Fruit fly (Drosophila melanogaster): ENCODE data around the gene jumu.

The jumu gene

DNA sequence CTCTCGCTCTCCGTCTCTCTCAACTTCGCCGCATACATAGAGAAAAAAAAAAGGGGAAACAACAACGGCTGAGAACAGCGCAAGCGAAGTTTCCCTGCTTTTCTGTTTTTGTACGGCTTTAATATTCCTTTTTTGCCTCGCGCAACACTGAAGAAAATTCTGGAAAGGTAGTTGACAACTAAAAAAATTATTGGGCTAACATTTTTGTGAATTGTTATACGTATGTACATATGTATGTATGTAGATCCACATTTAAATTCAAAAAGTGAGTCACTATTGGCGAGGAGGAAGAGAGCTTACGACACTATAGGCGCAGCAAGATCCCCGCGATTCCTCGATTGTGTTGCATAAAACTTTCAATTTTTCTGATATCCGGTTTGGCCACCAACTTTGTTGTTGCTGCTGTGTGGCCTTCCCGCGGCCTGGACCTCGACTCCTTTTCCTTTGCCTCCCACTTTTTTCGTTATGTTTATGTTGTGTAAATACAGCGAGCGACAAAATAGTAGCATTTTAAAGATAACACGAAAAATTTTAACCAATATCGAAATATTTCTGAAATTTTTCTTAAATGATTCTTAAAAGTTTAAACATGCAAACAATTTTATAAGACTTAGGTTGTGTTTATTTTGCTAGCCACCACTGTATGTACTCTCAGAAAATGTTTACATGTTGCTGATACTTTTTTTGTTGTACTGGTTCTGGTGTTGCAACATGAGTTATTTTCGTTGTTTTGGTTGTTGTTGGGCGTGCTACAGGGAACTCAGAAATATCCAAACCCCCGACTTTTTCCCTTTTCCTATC is 6.8 kb downstream of the jumu start (continued):
- peak; percentile 55 for TF ChIP-seq Dip3 (GFP tag; optimal IDR thresholded peaks at IDR 0.05)
- TF ChIP-seq pzg (GFP tag; optimal IDR thresholded peaks at IDR 0.05): no peak
- TF ChIP-seq Atf-2 (GFP tag; optimal IDR thresholded peaks at IDR 0.05): peak; percentile 77
- peak; percentile 66 for TF ChIP-seq pb (GFP tag; optimal IDR thresholded peaks at IDR 0.05)
- no peak for TF ChIP-seq jigr1 (GFP tag; IDR thresholded peaks at IDR 0.05)
- peak; percentile 61 for TF ChIP-seq Hmx (GFP tag; optimal IDR thresholded peaks at IDR 0.05)
- no peak for TF ChIP-seq inv (GFP tag; IDR thresholded peaks at IDR 0.05; ENCODE audit: partially characterized antibody)
- peak; percentile 87 for TF ChIP-seq gsb-n (tag; optimal IDR thresholded peaks at IDR 0.05)
- TF ChIP-seq hth (optimal IDR thresholded peaks at IDR 0.05): no peak
- peak; percentile 97 for TF ChIP-seq zf30C (GFP tag; optimal IDR thresholded peaks at IDR 0.05)
- peak; percentile 79 for TF ChIP-seq jumu (GFP tag; optimal IDR thresholded peaks at IDR 0.05)
- peak; percentile 76 for TF ChIP-seq CG4820 (GFP tag; optimal IDR thresholded peaks at IDR 0.05)
- TF ChIP-seq CG8388 (GFP tag; optimal IDR thresholded peaks at IDR 0.05): peak; percentile 89
- peak; percentile 26 for TF ChIP-seq kah (GFP tag; optimal IDR thresholded peaks at IDR 0.05)
- TF ChIP-seq CG7556 (GFP tag; optimal IDR thresholded peaks at IDR 0.05): peak; percentile 94

DNA sequence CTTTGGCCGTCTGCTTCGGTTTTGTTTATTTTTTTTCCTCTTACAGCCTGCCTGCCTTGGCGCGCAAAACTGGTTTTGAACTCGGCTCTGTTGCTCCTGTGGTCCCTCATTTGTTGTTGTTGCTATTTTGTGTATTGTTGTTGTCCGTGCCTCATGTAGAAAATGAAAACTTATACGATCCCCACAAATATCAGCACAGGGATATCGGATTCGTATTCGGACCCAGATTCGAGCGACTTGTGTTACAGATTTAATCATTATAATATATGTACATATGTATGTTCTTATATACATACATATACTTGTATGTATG is 7.3 kb downstream of the jumu start:
- TF ChIP-seq insv (GFP tag; optimal IDR thresholded peaks at IDR 0.05): peak in 1 of 2 experiments; percentile 34
- peak; percentile 47 for TF ChIP-seq sqz (GFP tag; optimal IDR thresholded peaks at IDR 0.05)
- TF ChIP-seq E2f1 (GFP tag; IDR thresholded peaks at IDR 0.05): no peak
- no peak for TF ChIP-seq CG9609 (GFP tag; optimal IDR thresholded peaks at IDR 0.05)
- TF ChIP-seq CG17359 (tag; optimal IDR thresholded peaks at IDR 0.05): peak; percentile 61
- peak; percentile 5 for TF ChIP-seq Dp (GFP tag; optimal IDR thresholded peaks at IDR 0.05)
- no peak for TF ChIP-seq CG3163 (GFP tag; optimal IDR thresholded peaks at IDR 0.05)
- peak; percentile 90 for TF ChIP-seq CG11504 (tag; optimal IDR thresholded peaks at IDR 0.05)
- no peak for TF ChIP-seq Sin3A (optimal IDR thresholded peaks at IDR 0.05)
- no peak for TF ChIP-seq Camta (GFP tag; optimal IDR thresholded peaks at IDR 0.05)
- no peak for TF ChIP-seq CG4854 (GFP tag; optimal IDR thresholded peaks at IDR 0.05)
- TF ChIP-seq Hand (GFP tag; optimal IDR thresholded peaks at IDR 0.05): no peak
- peak; percentile 47 for TF ChIP-seq pita (GFP tag; optimal IDR thresholded peaks at IDR 0.05)
- TF ChIP-seq CG9876 (GFP tag; optimal IDR thresholded peaks at IDR 0.05): no peak
- no peak for TF ChIP-seq Sox100B (GFP tag; optimal IDR thresholded peaks at IDR 0.05)
- no peak for TF ChIP-seq crc (GFP tag; optimal IDR thresholded peaks at IDR 0.05)
- 0 out of 3 replicates have a peak, but pooled peaks have one; percentile 81 for TF ChIP-seq CG2199 (GFP tag; IDR thresholded peaks at IDR 0.05)
- TF ChIP-seq nom (GFP tag; optimal IDR thresholded peaks at IDR 0.05): peak; percentile 15
- peak; percentile 94 for TF ChIP-seq CG10431 (GFP tag; optimal IDR thresholded peaks at IDR 0.05)
- no peak for TF ChIP-seq CG16863 (GFP tag; optimal IDR thresholded peaks at IDR 0.05)
- no peak for TF ChIP-seq Sry-δ (GFP tag; optimal IDR thresholded peaks at IDR 0.05)
- no peak for TF ChIP-seq slou (GFP tag; optimal IDR thresholded peaks at IDR 0.05)
- no peak for TF ChIP-seq CG42726 (GFP tag; IDR thresholded peaks at IDR 0.05; ENCODE audit: partially characterized antibody)
- peak; percentile 52 for TF ChIP-seq cg (GFP tag; optimal IDR thresholded peaks at IDR 0.05)
- TF ChIP-seq en (GFP tag; optimal IDR thresholded peaks at IDR 0.05): no peak
- TF ChIP-seq gt (GFP tag; IDR thresholded peaks at IDR 0.05): no peak
- TF ChIP-seq CG4360 (GFP tag; IDR thresholded peaks at IDR 0.05): peak; percentile 99
- no peak for TF ChIP-seq CG17568 (GFP tag; optimal IDR thresholded peaks at IDR 0.05)
- no peak for TF ChIP-seq Nf-YB (GFP tag; optimal IDR thresholded peaks at IDR 0.05)
- TF ChIP-seq kni (GFP tag; optimal IDR thresholded peaks at IDR 0.05): peak; percentile 43
- no peak for TF ChIP-seq twi (tag; optimal IDR thresholded peaks at IDR 0.05)
